Worm (Caenorhabditis elegans): ENCODE measurements around the gene Y73F8A.27.

The Y73F8A.27 gene

ce11 chrIV:15433805-15434204 lies 38.8 kb upstream of the Y73F8A.27 start:
- TF ChIP-seq nhr-25 (tag; optimal IDR thresholded peaks at IDR 0.05), result peak; percentile 52
- TF ChIP-seq nhr-10 (tag; optimal IDR thresholded peaks at IDR 0.05), result no peak

ce11 chrIV:15441308-15441707 lies 31.3 kb upstream of the Y73F8A.27 start, which contains the start of gene Y73F8A.22:
Gene Y73F8A.22, minus strand, starts transcription at chrIV:15441408.
- TF ChIP-seq Y55F3AM.14 (GFP tag; optimal IDR thresholded peaks at IDR 0.05) (no peak), mab-5 (tag; optimal IDR thresholded peaks at IDR 0.05) (no peak), unc-55 (GFP tag; optimal IDR thresholded peaks at IDR 0.05) (no peak), crh-2 (tag; optimal IDR thresholded peaks at IDR 0.05) (no peak), C34F6.9 (tag; optimal IDR thresholded peaks at IDR 0.05) (no peak), mdl-1 (tag; optimal IDR thresholded peaks at IDR 0.05) (no peak), fos-1 (tag; optimal IDR thresholded peaks at IDR 0.05) (no peak), peb-1 (tag; optimal IDR thresholded peaks at IDR 0.05) (no peak), unc-39 (tag; optimal IDR thresholded peaks at IDR 0.05) (no peak), mbf-1 (tag; optimal IDR thresholded peaks at IDR 0.05) (no peak), nhr-12 (tag; optimal IDR thresholded peaks at IDR 0.05) (no peak), ZK546.5 (tag; optimal IDR thresholded peaks at IDR 0.05) (no peak)

ce11 chrIV:15444481-15444880 lies 28.1 kb upstream of the Y73F8A.27 start, which contains the start of gene Y73F8A.23:
Gene Y73F8A.23, minus strand, starts transcription at chrIV:15444581.
- TF ChIP-seq Y55F3AM.14 (GFP tag; optimal IDR thresholded peaks at IDR 0.05), result no peak
- no peak for TF ChIP-seq nhr-129 (tag; optimal IDR thresholded peaks at IDR 0.05)
- no peak for TF ChIP-seq mbf-1 (tag; optimal IDR thresholded peaks at IDR 0.05)
- no peak for TF ChIP-seq crh-2 (tag; optimal IDR thresholded peaks at IDR 0.05)
- TF ChIP-seq unc-62 (GFP tag; optimal IDR thresholded peaks at IDR 0.05), result no peak
- no peak for TF ChIP-seq lsy-2 (tag; optimal IDR thresholded peaks at IDR 0.05)
- no peak for TF ChIP-seq nhr-12 (tag; optimal IDR thresholded peaks at IDR 0.05)
- TF ChIP-seq nhr-23 (tag; optimal IDR thresholded peaks at IDR 0.05), result no peak
- TF ChIP-seq elt-1 (tag; optimal IDR thresholded peaks at IDR 0.05), result no peak
- TF ChIP-seq aly-2 (tag; optimal IDR thresholded peaks at IDR 0.05), result no peak
- TF ChIP-seq mdl-1 (tag; optimal IDR thresholded peaks at IDR 0.05), result no peak
- TF ChIP-seq unc-39 (tag; optimal IDR thresholded peaks at IDR 0.05), result no peak

ce11 chrIV:15453137-15453788 lies 19.3 kb upstream of the Y73F8A.27 start, which contains the start of gene gtf-2H4:
Gene gtf-2H4, minus strand, starts transcription at chrIV:15453187.
- TF ChIP-seq F13H6.1 (tag; optimal IDR thresholded peaks at IDR 0.05) (no peak), ceh-82 (tag; optimal IDR thresholded peaks at IDR 0.05) (no peak), Y55F3AM.14 (GFP tag; optimal IDR thresholded peaks at IDR 0.05) (no peak), ztf-4 (tag; optimal IDR thresholded peaks at IDR 0.05) (no peak), unc-62 (GFP tag; optimal IDR thresholded peaks at IDR 0.05) (no peak), gmeb-1 (tag; optimal IDR thresholded peaks at IDR 0.05) (no peak), dmd-4 (tag; optimal IDR thresholded peaks at IDR 0.05) (no peak), nhr-129 (tag; optimal IDR thresholded peaks at IDR 0.05) (no peak), nhr-25 (tag; optimal IDR thresholded peaks at IDR 0.05) (no peak), nhr-237 (tag; optimal IDR thresholded peaks at IDR 0.05) (no peak), crh-2 (tag; optimal IDR thresholded peaks at IDR 0.05) (no peak)

- TF ChIP-seq sma-3 (GFP tag; optimal IDR thresholded peaks at IDR 0.05) (peak; percentile 97), C34F6.9 (tag; optimal IDR thresholded peaks at IDR 0.05) (peak; percentile 99), mbf-1 (tag; optimal IDR thresholded peaks at IDR 0.05) (no peak), Y55F3AM.14 (GFP tag; optimal IDR thresholded peaks at IDR 0.05) (peak; percentile 72), elt-3 (tag; optimal IDR thresholded peaks at IDR 0.05) (no peak), fos-1 (tag; optimal IDR thresholded peaks at IDR 0.05) (peak; percentile 91), sma-9 (GFP tag; optimal IDR thresholded peaks at IDR 0.05) (peak; percentile 97), sma-9 (tag; optimal IDR thresholded peaks at IDR 0.05) (no peak), egl-27 (tag; optimal IDR thresholded peaks at IDR 0.05) (peak; percentile 96), ZK546.5 (tag; optimal IDR thresholded peaks at IDR 0.05) (peak; percentile 70), nhr-77 (tag; optimal IDR thresholded peaks at IDR 0.05) (peak; percentile 91), unc-62 (GFP tag; optimal IDR thresholded peaks at IDR 0.05) (peak; percentile 71), ceh-82 (tag; optimal IDR thresholded peaks at IDR 0.05) (peak; percentile 92), zag-1 (tag; optimal IDR thresholded peaks at IDR 0.05) (peak; percentile 86), elt-1 (tag; optimal IDR thresholded peaks at IDR 0.05) (peak; percentile 6), lin-13 (GFP tag; optimal IDR thresholded peaks at IDR 0.05) (peak; percentile 97), unc-55 (GFP tag; optimal IDR thresholded peaks at IDR 0.05) (peak; percentile 99), unc-39 (tag; optimal IDR thresholded peaks at IDR 0.05) (no peak), mdl-1 (tag; optimal IDR thresholded peaks at IDR 0.05) (peak in 1 of 2 experiments; percentile 74), nhr-129 (tag; optimal IDR thresholded peaks at IDR 0.05) (peak; percentile 95), R02D3.7 (tag; optimal IDR thresholded peaks at IDR 0.05) (peak; percentile 72), alr-1 (tag; optimal IDR thresholded peaks at IDR 0.05) (no peak), peb-1 (tag; optimal IDR thresholded peaks at IDR 0.05) (no peak), ztf-11 (tag; optimal IDR thresholded peaks at IDR 0.05) (peak; percentile 2), sem-4 (tag; optimal IDR thresholded peaks at IDR 0.05) (peak; percentile 95), ama-1 (optimal IDR thresholded peaks at IDR 0.05) (peak; percentile 28), lin-11 (tag; optimal IDR thresholded peaks at IDR 0.05) (peak; percentile 85), mab-5 (tag; optimal IDR thresholded peaks at IDR 0.05) (peak; percentile 96), nhr-12 (tag; optimal IDR thresholded peaks at IDR 0.05) (no peak), nhr-6 (tag; optimal IDR thresholded peaks at IDR 0.05) (peak; percentile 96), snpc-4 (tag; optimal IDR thresholded peaks at IDR 0.05) (peak; percentile 87), gmeb-1 (tag; optimal IDR thresholded peaks at IDR 0.05) (peak; percentile 94), F13H6.1 (tag; optimal IDR thresholded peaks at IDR 0.05) (peak; percentile 96), nhr-237 (tag; optimal IDR thresholded peaks at IDR 0.05) (peak; percentile 85)
Measured at ce11 chrIV:15471430-15471829, 1.2 kb upstream of the Y73F8A.27 start, which contains the start of gene ntl-11. Gene ntl-11, minus strand, starts transcription at chrIV:15471495.

Measured in whole organism, L2 larva.